Worm (Caenorhabditis elegans) whole organism, late embryonic: Measurements from ENCODE around the gene Y60C6A.2.

Experiments
- F13H6.1 ChIP-seq: sonication (generic microtip); optimal IDR thresholded peaks from 2 replicates; lab custom pipeline; 2016; ENCODE audit warnings: missing genetic modification characterization, missing compliant biosample characterization
- Y22D7AL.16 ChIP-seq: sonication (generic microtip); optimal IDR thresholded peaks from 2 replicates; lab custom pipeline; 2016; ENCODE audit warnings: missing genetic modification characterization, missing compliant biosample characterization
- ceh-6 ChIP-seq: fragments of 200-800 bp; sonication (Bioruptor generic); optimal IDR thresholded peaks from 2 replicates; lab custom pipeline; 2018; ENCODE audit warnings: mild to moderate bottlenecking, missing genetic modification characterization, missing compliant biosample characterization
- elt-4 ChIP-seq: sonication (generic microtip); optimal IDR thresholded peaks from 2 replicates; lab custom pipeline; 2016; ENCODE audit warnings: missing genetic modification characterization, missing compliant biosample characterization
- fkh-10 ChIP-seq: fragments of 150-350 bp; optimal IDR thresholded peaks from 2 replicates; lab custom pipeline; 2014; ENCODE audit warnings: missing biosample characterization, missing genetic modification reagents, missing genetic modification characterization
- hlh-30 ChIP-seq: sonication (generic microtip); optimal IDR thresholded peaks from 2 replicates; lab custom pipeline; 2017; ENCODE audit warnings: antibody characterized with exemption, missing genetic modification characterization, missing compliant biosample characterization; ENCODE audit not compliant: insufficient read depth
- lin-11 ChIP-seq: fragments of 200-800 bp; sonication (Bioruptor generic); optimal IDR thresholded peaks from 2 replicates; lab custom pipeline; 2018; ENCODE audit warnings: mild to moderate bottlenecking, missing genetic modification characterization, missing compliant biosample characterization
- pag-3 ChIP-seq: sonication (generic microtip); optimal IDR thresholded peaks from 2 replicates; lab custom pipeline; 2016; ENCODE audit warnings: missing compliant biosample characterization, missing genetic modification characterization, borderline replicate concordance
- rnt-1 ChIP-seq: sonication (generic microtip); optimal IDR thresholded peaks from 2 replicates; lab custom pipeline; 2016; ENCODE audit warnings: missing genetic modification characterization, missing compliant biosample characterization
- ttx-3 ChIP-seq: sonication (generic microtip); optimal IDR thresholded peaks from 2 replicates; lab custom pipeline; 2016; ENCODE audit warnings: missing genetic modification reagents, missing genetic modification characterization, missing compliant biosample characterization

DNA sequence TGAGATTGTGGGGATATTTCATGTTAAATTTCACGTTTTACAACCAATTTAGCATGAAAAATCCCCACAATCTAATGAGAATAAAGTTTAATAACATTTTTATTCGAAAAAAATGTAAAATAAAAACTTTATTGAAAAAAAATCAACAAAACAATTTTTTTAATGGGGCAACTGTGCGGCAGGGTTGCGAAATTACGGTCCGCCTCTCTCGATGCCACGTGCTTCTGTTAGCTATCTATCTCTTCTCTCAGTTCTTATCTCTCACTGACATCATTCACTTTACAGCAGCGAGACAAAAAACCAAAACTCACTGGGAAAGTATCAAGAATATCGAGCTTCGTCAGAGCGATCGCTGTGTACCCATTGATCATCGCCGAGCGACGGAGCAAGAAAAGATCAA, 35.4 kb upstream of the Y60C6A.2 start:
- no peak for TF ChIP-seq hlh-30
- no peak for TF ChIP-seq pag-3 (tag; lab: Kevin White, UChicago)
- TF ChIP-seq rnt-1 (tag; lab: Kevin White, UChicago) = no peak
- no peak for TF ChIP-seq lin-11 (tag; lab: Kevin White, UChicago)
- TF ChIP-seq F13H6.1 (tag; lab: Kevin White, UChicago) = no peak
- no peak for TF ChIP-seq ttx-3 (tag; lab: Kevin White, UChicago)
- TF ChIP-seq Y22D7AL.16 (tag; lab: Kevin White, UChicago) = no peak
- TF ChIP-seq ceh-6 = no peak
- TF ChIP-seq elt-4 = no peak
- TF ChIP-seq fkh-10 = no peak
